Worm (Caenorhabditis elegans) whole organism, L4 larva: ENCODE measurements around the gene flp-21.

Source experiments
- aly-2 ChIP-seq: sonication (generic microtip); optimal IDR thresholded peaks from 2 replicates; lab custom pipeline; 2018; ENCODE audit warnings: missing biosample characterization, missing genetic modification characterization
- dve-1 ChIP-seq: sonication (generic microtip); optimal IDR thresholded peaks from 2 replicates; lab custom pipeline; 2017; ENCODE audit warnings: antibody characterized with exemption, mild to moderate bottlenecking, missing genetic modification characterization, missing compliant biosample characterization; ENCODE audit not compliant: insufficient read depth
- lin-13 ChIP-seq: fragments of 150-350 bp; optimal IDR thresholded peaks from 2 replicates; lab custom pipeline; 2014; ENCODE audit warnings: missing biosample characterization, missing genetic modification reagents, missing genetic modification characterization
- mxl-3 ChIP-seq: fragments of 200-800 bp; sonication (Bioruptor generic); optimal IDR thresholded peaks from 2 replicates; lab custom pipeline; 2018; ENCODE audit warnings: mild to moderate bottlenecking, missing genetic modification characterization, missing compliant biosample characterization
- nhr-237 ChIP-seq: sonication (generic microtip); optimal IDR thresholded peaks from 2 replicates; lab custom pipeline; 2017; ENCODE audit warnings: missing biosample characterization, missing genetic modification characterization
- nhr-25 ChIP-seq: sonication (generic microtip); optimal IDR thresholded peaks from 2 replicates; lab custom pipeline; 2017; ENCODE audit warnings: missing genetic modification characterization, mild to moderate bottlenecking, missing compliant biosample characterization, antibody characterized with exemption, moderate library complexity, borderline replicate concordance; ENCODE audit not compliant: insufficient read depth
- skn-1 ChIP-seq: fragments of 150-350 bp; optimal IDR thresholded peaks from 2 replicates; lab custom pipeline; 2014; ENCODE audit warnings: missing biosample characterization, missing genetic modification characterization
- unc-62 ChIP-seq, 3 experiments: fragments of 150-350 bp in 1 of 3; sonication (generic microtip); optimal IDR thresholded peaks in 2 of 3; peaks in 1 of 3; 1 replicate in 1 of 3; 2 replicates in 2 of 3; lab custom pipeline; 2014 to 2017; ENCODE audit warnings: missing biosample characterization in 3 of 3, missing genetic modification characterization in 3 of 3, missing genetic modification reagents in 3 of 3, missing genotype in 1 of 3

ce11 chrV:7755991-7756390 is 37.2 kb upstream of the flp-21 start:
- TF ChIP-seq dve-1 (tag; lab: Kevin White, UChicago) (no peak), nhr-25 (tag; lab: Kevin White, UChicago) (no peak), lin-13 (no peak), skn-1 (tag; lab: Kevin White, UChicago) (no peak), mxl-3 (GFP tag; lab: Kevin White, UChicago) (no peak), aly-2 (tag; lab: Kevin White, UChicago) (no peak), unc-62 (GFP tag; optimal IDR thresholded peaks at IDR 0.05 in 1 of 2; lab: Kevin White, UChicago) (no peak), unc-62 (tag; optimal IDR thresholded peaks at IDR 0.05; lab: Kevin White, UChicago) (no peak), nhr-237 (tag; lab: Kevin White, UChicago) (no peak)
